Fruit fly (Drosophila melanogaster) whole organism, adult: ENCODE data around the gene CG15635.

Source experiments
- CG11617 ChIP-seq: fragments of 200-800 bp; sonication (Bioruptor generic); optimal IDR thresholded peaks from 2 replicates; lab custom pipeline; 2017; ENCODE audit warnings: mild to moderate bottlenecking, missing biosample characterization, missing genetic modification reagents, missing genetic modification characterization
- CG7101 ChIP-seq: fragments of 200-800 bp; sonication (Bioruptor generic); optimal IDR thresholded peaks from 2 replicates; lab custom pipeline; 2018; ENCODE audit warnings: missing biosample characterization, mild to moderate bottlenecking, missing genetic modification characterization, moderate library complexity
- Clk ChIP-seq: fragments of 200-800 bp; sonication (Bioruptor generic); optimal IDR thresholded peaks from 2 replicates; lab custom pipeline; 2017; ENCODE audit warnings: missing biosample characterization, missing genetic modification characterization
- Crg-1 ChIP-seq: fragments of 200-800 bp; sonication (Bioruptor generic); optimal IDR thresholded peaks from 2 replicates; lab custom pipeline; 2016; ENCODE audit warnings: missing biosample characterization, missing genetic modification characterization
- Hr96 ChIP-seq: fragments of 200-800 bp; sonication (Bioruptor generic); optimal IDR thresholded peaks from 2 replicates; lab custom pipeline; 2016; ENCODE audit warnings: missing biosample characterization, missing genetic modification characterization
- Mnt ChIP-seq: fragments of 200-800 bp; sonication (Bioruptor generic); optimal IDR thresholded peaks from 2 replicates; lab custom pipeline; 2016; ENCODE audit warnings: missing biosample characterization, mild to moderate bottlenecking, missing genetic modification characterization
- bab1 ChIP-seq: fragments of 200-800 bp; sonication (Bioruptor generic); optimal IDR thresholded peaks from 3 replicates; lab custom pipeline; 2019; ENCODE audit warnings: missing biosample characterization, mild to moderate bottlenecking, missing genetic modification characterization, moderate library complexity
- cic ChIP-seq: fragments of 200-800 bp; sonication (Bioruptor generic); optimal IDR thresholded peaks from 2 replicates; lab custom pipeline; 2017; ENCODE audit warnings: missing biosample characterization, mild to moderate bottlenecking, missing genetic modification characterization, moderate library complexity
- cnc ChIP-seq, 2 experiments: fragments of >200 bp; optimal IDR thresholded peaks; 2 replicates each; lab custom pipeline; 2017
- ovo ChIP-seq: fragments of 200-800 bp; sonication (Bioruptor generic); optimal IDR thresholded peaks from 2 replicates; lab custom pipeline; 2016; ENCODE audit warnings: missing biosample characterization, missing genetic modification characterization

- TF ChIP-seq bab1 (GFP tag; lab: Kevin White, UChicago) (no peak), Hr96 (GFP tag; lab: Kevin White, UChicago) (no peak), Clk (GFP tag; lab: Kevin White, UChicago) (no peak), CG11617 (GFP tag; lab: Kevin White, UChicago) (no peak), Crg-1 (GFP tag; lab: Kevin White, UChicago) (no peak), cnc (optimal IDR thresholded peaks at IDR 0.05; lab: Kevin White, UChicago) (no peak), Mnt (GFP tag; lab: Kevin White, UChicago) (no peak), cic (GFP tag; lab: Kevin White, UChicago) (no peak), ovo (GFP tag; lab: Kevin White, UChicago) (no peak), CG7101 (tag; lab: Kevin White, UChicago) (no peak)
These were observed 4.0 kb downstream of the CG15635 start, which contains the start of gene CG43798 for dm6 chr2L:4646751-4647150.
